Worm (Caenorhabditis elegans) whole organism, young adult: ENCODE measurements around the gene lin-9.
A peak's percentile ranks its signal among the peaks of the same experiment; 100 is the strongest.

Source experiments
- F55B11.4 ChIP-seq: sonication (generic microtip); optimal IDR thresholded peaks from 2 replicates; lab custom pipeline; 2016; ENCODE audit warnings: missing compliant biosample characterization, missing genetic modification characterization, borderline replicate concordance; ENCODE audit not compliant: insufficient read depth
- F57A8.1 ChIP-seq: fragments of 200-800 bp; sonication (Bioruptor generic); optimal IDR thresholded peaks from 2 replicates; lab custom pipeline; 2018; ENCODE audit warnings: mild to moderate bottlenecking, missing genetic modification characterization, moderate library complexity, missing compliant biosample characterization
- Y56A3A.18 ChIP-seq: fragments of 200-800 bp; sonication (Bioruptor generic); IDR thresholded peaks from 2 replicates; pipeline ENCODE4 v1.3.6; 2022; ENCODE audit warnings: missing genetic modification reagents, missing genetic modification characterization, missing compliant biosample characterization
- lag-1 ChIP-seq: fragments of 200-800 bp; sonication (Bioruptor generic); IDR thresholded peaks from 2 replicates; pipeline ENCODE4 v1.3.6; 2022; ENCODE audit warnings: missing genetic modification reagents, missing genetic modification characterization, missing compliant biosample characterization
- nfyb-1 ChIP-seq: fragments of 200-800 bp; sonication (Bioruptor generic); IDR thresholded peaks from 2 replicates; pipeline ENCODE4 v1.3.6; 2022; ENCODE audit warnings: missing genetic modification reagents, missing genetic modification characterization, missing compliant biosample characterization
- snpc-4 ChIP-seq, 5 experiments: fragments of 150-350 bp in 1 of 5; sonication (generic microtip) in 4 of 5; optimal IDR thresholded peaks; 2 replicates each; lab custom pipeline; 2014 to 2018; ENCODE audit warnings: missing genetic modification characterization in 5 of 5, missing biosample characterization in 3 of 5, antibody characterized with exemption in 2 of 5, mild to moderate bottlenecking in 2 of 5, missing compliant biosample characterization in 2 of 5, missing genotype in 2 of 5, moderate library complexity in 2 of 5, missing genetic modification reagents in 1 of 5
- ztf-26 ChIP-seq: sonication (generic microtip); optimal IDR thresholded peaks from 2 replicates; lab custom pipeline; 2017; ENCODE audit warnings: missing genetic modification characterization, missing compliant biosample characterization

- TF ChIP-seq Y56A3A.18 (GFP tag; lab: Robert Waterston, UW) (peak; percentile 85), nfyb-1 (GFP tag; lab: Robert Waterston, UW) (peak; percentile 98), snpc-4 (GFP tag; optimal IDR thresholded peaks at IDR 0.05; lab: Kevin White, UChicago) (peak; percentile 43), snpc-4 (tag; optimal IDR thresholded peaks at IDR 0.05; lab: Kevin White, UChicago) (peak; percentile 68 to 84 (median 78)), F55B11.4 (tag; lab: Kevin White, UChicago) (no peak), ztf-26 (tag; lab: Kevin White, UChicago) (peak; percentile 93), F57A8.1 (GFP tag; lab: Kevin White, UChicago) (no peak), lag-1 (no peak)
Observed at ce11 chrIII:8904044-8904443, at the start of gene lin-9.
